Worm (Caenorhabditis elegans) whole organism, late embryonic: ENCODE data around the gene fbxb-61.
"Not testable (repeated sequence)": the region's sequence is repeated elsewhere in the genome, so short reads cannot be mapped to it uniquely, and the experiment has no call there.

Experiments
- C08G9.2 ChIP-seq: sonication (generic microtip); optimal IDR thresholded peaks from 2 replicates; lab custom pipeline; 2016; ENCODE audit warnings: mild to moderate bottlenecking, missing genetic modification characterization, moderate library complexity, missing compliant biosample characterization
- F13H6.1 ChIP-seq: sonication (generic microtip); optimal IDR thresholded peaks from 2 replicates; lab custom pipeline; 2016; ENCODE audit warnings: missing genetic modification characterization, missing compliant biosample characterization
- K09A11.1 ChIP-seq: sonication (generic microtip); optimal IDR thresholded peaks from 2 replicates; lab custom pipeline; 2017; ENCODE audit warnings: antibody characterized with exemption, mild to moderate bottlenecking, missing genetic modification characterization, missing compliant biosample characterization; ENCODE audit not compliant: insufficient read depth
- Y22D7AL.16 ChIP-seq: sonication (generic microtip); optimal IDR thresholded peaks from 2 replicates; lab custom pipeline; 2016; ENCODE audit warnings: missing genetic modification characterization, missing compliant biosample characterization
- ahr-1 ChIP-seq: sonication (generic microtip); optimal IDR thresholded peaks from 2 replicates; lab custom pipeline; 2016; ENCODE audit warnings: missing genetic modification characterization, missing compliant biosample characterization
- ama-1 ChIP-seq: fragments of 150-350 bp; optimal IDR thresholded peaks from 2 replicates; lab custom pipeline; 2014
- ceh-30 ChIP-seq: fragments of 150-350 bp; optimal IDR thresholded peaks from 2 replicates; lab custom pipeline; 2014; ENCODE audit warnings: missing biosample characterization, missing genetic modification characterization
- ceh-34 ChIP-seq: sonication (generic microtip); optimal IDR thresholded peaks from 2 replicates; lab custom pipeline; 2016; ENCODE audit warnings: mild to moderate bottlenecking, missing genetic modification characterization, missing compliant biosample characterization
- ceh-9 ChIP-seq: sonication (generic microtip); optimal IDR thresholded peaks from 2 replicates; lab custom pipeline; 2016; ENCODE audit warnings: mild to moderate bottlenecking, missing genetic modification characterization, inconsistent platforms, missing compliant biosample characterization
- dve-1 ChIP-seq: sonication (generic microtip); optimal IDR thresholded peaks from 2 replicates; lab custom pipeline; 2017; ENCODE audit warnings: antibody characterized with exemption, mild to moderate bottlenecking, missing genetic modification characterization, missing compliant biosample characterization
- elt-4 ChIP-seq: sonication (generic microtip); optimal IDR thresholded peaks from 2 replicates; lab custom pipeline; 2016; ENCODE audit warnings: missing genetic modification characterization, missing compliant biosample characterization
- fax-1 ChIP-seq: sonication (generic microtip); optimal IDR thresholded peaks from 2 replicates; lab custom pipeline; 2016; ENCODE audit warnings: missing genotype, missing genetic modification characterization, missing compliant biosample characterization
- fkh-10 ChIP-seq: fragments of 150-350 bp; optimal IDR thresholded peaks from 2 replicates; lab custom pipeline; 2014; ENCODE audit warnings: missing biosample characterization, missing genetic modification reagents, missing genetic modification characterization
- fkh-6 ChIP-seq: sonication (generic microtip); optimal IDR thresholded peaks from 2 replicates; lab custom pipeline; 2016; ENCODE audit warnings: missing genetic modification characterization, missing compliant biosample characterization
- hlh-30 ChIP-seq: sonication (generic microtip); optimal IDR thresholded peaks from 2 replicates; lab custom pipeline; 2017; ENCODE audit warnings: antibody characterized with exemption, missing genetic modification characterization, missing compliant biosample characterization; ENCODE audit not compliant: insufficient read depth
- hlh-6 ChIP-seq: sonication (generic microtip); optimal IDR thresholded peaks from 2 replicates; lab custom pipeline; 2016; ENCODE audit warnings: missing genotype, missing genetic modification characterization, missing compliant biosample characterization
- lim-6 ChIP-seq: sonication (generic microtip); optimal IDR thresholded peaks from 2 replicates; lab custom pipeline; 2016; ENCODE audit warnings: missing genetic modification characterization, missing compliant biosample characterization
- mec-3 ChIP-seq: sonication (generic microtip); optimal IDR thresholded peaks from 2 replicates; lab custom pipeline; 2016; ENCODE audit warnings: borderline replicate concordance, missing genetic modification characterization, missing compliant biosample characterization
- nhr-232 ChIP-seq: sonication (generic microtip); optimal IDR thresholded peaks from 2 replicates; lab custom pipeline; 2016; ENCODE audit warnings: missing genetic modification characterization, missing compliant biosample characterization
- npax-4 ChIP-seq: sonication (generic microtip); optimal IDR thresholded peaks from 2 replicates; lab custom pipeline; 2016; ENCODE audit warnings: missing genetic modification characterization, missing compliant biosample characterization
- pag-3 ChIP-seq: sonication (generic microtip); optimal IDR thresholded peaks from 2 replicates; lab custom pipeline; 2016; ENCODE audit warnings: missing compliant biosample characterization, missing genetic modification characterization, borderline replicate concordance
- pqm-1 ChIP-seq: sonication (generic microtip); optimal IDR thresholded peaks from 2 replicates; lab custom pipeline; 2016; ENCODE audit warnings: missing genetic modification characterization, missing compliant biosample characterization
- rnt-1 ChIP-seq: sonication (generic microtip); optimal IDR thresholded peaks from 2 replicates; lab custom pipeline; 2016; ENCODE audit warnings: missing genetic modification characterization, missing compliant biosample characterization
- sdc-2 ChIP-seq: sonication (generic microtip); optimal IDR thresholded peaks from 2 replicates; lab custom pipeline; 2016; ENCODE audit warnings: missing genotype, missing genetic modification characterization, missing compliant biosample characterization
- sox-2 ChIP-seq: fragments of 200-800 bp; sonication (Bioruptor generic); IDR thresholded peaks from 2 replicates; pipeline ENCODE4 v1.3.6; 2022; ENCODE audit warnings: missing genetic modification reagents, missing genetic modification characterization, missing compliant biosample characterization
- sox-4 ChIP-seq: sonication (generic microtip); optimal IDR thresholded peaks from 2 replicates; lab custom pipeline; 2017; ENCODE audit warnings: mild to moderate bottlenecking, missing genetic modification characterization, inconsistent platforms, missing compliant biosample characterization
- tbx-2 ChIP-seq: sonication (generic microtip); optimal IDR thresholded peaks from 2 replicates; lab custom pipeline; 2016; ENCODE audit warnings: missing genetic modification characterization, missing compliant biosample characterization
- tbx-7 ChIP-seq: sonication (generic microtip); optimal IDR thresholded peaks from 2 replicates; lab custom pipeline; 2016; ENCODE audit warnings: missing genotype, missing genetic modification characterization, missing compliant biosample characterization
- ttx-3 ChIP-seq: sonication (generic microtip); optimal IDR thresholded peaks from 2 replicates; lab custom pipeline; 2016; ENCODE audit warnings: missing genetic modification reagents, missing genetic modification characterization, missing compliant biosample characterization
- unc-3 ChIP-seq, 2 experiments: fragments of 200-800 bp in 1 of 2; sonication (Bioruptor generic) in 1 of 2; sonication (generic microtip) in 1 of 2; conservative IDR thresholded peaks in 1 of 2; optimal IDR thresholded peaks in 1 of 2; 2 replicates each; pipeline versions ENCODE4 v1.3.6 to Lab custom; 2016 to 2022; ENCODE audit warnings: missing compliant biosample characterization in 2 of 2, missing genetic modification characterization in 2 of 2, missing genetic modification reagents in 1 of 2

fbxb-61 gene

ce11 chrV:19303589-19304174, at the start of gene fbxb-61, which contains the start of gene fbxb-63:
Gene fbxb-61, plus strand, starts transcription at chrV:19304124.
Gene fbxb-63, minus strand, starts transcription at chrV:19303730.
- no peak for TF ChIP-seq sox-2 (GFP tag; lab: Robert Waterston, UW)
- no peak for TF ChIP-seq rnt-1

ce11 chrV:19257653-19258052, 46.3 kb upstream of the fbxb-61 start, which contains the start of gene F21D9.3:
Gene F21D9.3, minus strand, starts transcription at chrV:19257753.
- TF ChIP-seq unc-3 (GFP tag; conservative IDR thresholded peaks at IDR 0.05; lab: Robert Waterston, UW): no peak
- TF ChIP-seq unc-3 (tag; optimal IDR thresholded peaks at IDR 0.05; lab: Kevin White, UChicago): no peak

ce11 chrV:19259403-19259802, 44.5 kb upstream of the fbxb-61 start:
- TF ChIP-seq hlh-6 (tag; lab: Kevin White, UChicago): no peak
- TF ChIP-seq F13H6.1 (tag; lab: Kevin White, UChicago): no peak
- no peak for TF ChIP-seq tbx-2 (tag; lab: Kevin White, UChicago)
- no peak for TF ChIP-seq sox-4 (tag; lab: Kevin White, UChicago)
- no peak for TF ChIP-seq npax-4 (tag; lab: Kevin White, UChicago)
- no peak for TF ChIP-seq ahr-1 (tag; lab: Kevin White, UChicago)
- no peak for TF ChIP-seq hlh-30 (tag; lab: Kevin White, UChicago)
- TF ChIP-seq elt-4: no peak
- TF ChIP-seq mec-3 (tag; lab: Kevin White, UChicago): no peak

ce11 chrV:19260686-19261085, 43.2 kb upstream of the fbxb-61 start:
- TF ChIP-seq ttx-3 (tag; lab: Kevin White, UChicago) (no peak), pag-3 (tag; lab: Kevin White, UChicago) (no peak), sdc-2 (no peak), nhr-232 (tag; lab: Kevin White, UChicago) (no peak), fax-1 (tag; lab: Kevin White, UChicago) (no peak), fkh-6 (tag; lab: Kevin White, UChicago) (no peak)

ce11 chrV:19262349-19262748, 41.6 kb upstream of the fbxb-61 start, which contains the start of gene F21D9.2:
Gene F21D9.2, minus strand, starts transcription at chrV:19262449.
- TF ChIP-seq K09A11.1 (tag; lab: Kevin White, UChicago): no peak
- no peak for TF ChIP-seq C08G9.2
- TF ChIP-seq fkh-10: no peak
- TF ChIP-seq pqm-1 (tag; lab: Kevin White, UChicago): no peak
- TF ChIP-seq ttx-3 (tag; lab: Kevin White, UChicago): no peak
- TF ChIP-seq dve-1 (tag; lab: Kevin White, UChicago): no peak
- no peak for TF ChIP-seq tbx-7
- TF ChIP-seq Y22D7AL.16 (tag; lab: Kevin White, UChicago): no peak
- TF ChIP-seq ceh-30 (tag; lab: Kevin White, UChicago): no peak
- no peak for TF ChIP-seq pag-3 (tag; lab: Kevin White, UChicago)
- TF ChIP-seq ama-1 (lab: Kevin White, UChicago): no peak
- TF ChIP-seq, all 69 proteins: peak for 0

- TF ChIP-seq lim-6; ceh-9 (tag; lab: Kevin White, UChicago); ceh-34 (tag; lab: Kevin White, UChicago): not testable (repeated sequence)
These were observed 39.8 kb upstream of the fbxb-61 start, which contains the start of gene F21D9.1 for ce11 chrV:19264148-19264547. Gene F21D9.1, plus strand, starts transcription at chrV:19264448.
